Worm (Caenorhabditis elegans) whole organism, L1 larva: ENCODE measurements around the gene srz-71.

Experiments
- C34B4.2 ChIP-seq: sonication (generic microtip); optimal IDR thresholded peaks from 2 replicates; lab custom pipeline; 2017; ENCODE audit warnings: mild to moderate bottlenecking, missing genetic modification characterization, missing compliant biosample characterization
- blmp-1 ChIP-seq: fragments of 150-350 bp; optimal IDR thresholded peaks from 2 replicates; lab custom pipeline; 2014; ENCODE audit warnings: missing biosample characterization, missing genetic modification characterization
- fos-1 ChIP-seq: fragments of 150-350 bp; optimal IDR thresholded peaks from 2 replicates; lab custom pipeline; 2014; ENCODE audit warnings: missing biosample characterization, missing genetic modification characterization
- nhr-12 ChIP-seq: sonication (generic microtip); optimal IDR thresholded peaks from 2 replicates; lab custom pipeline; 2017; ENCODE audit warnings: missing biosample characterization, missing genetic modification characterization
- nhr-237 ChIP-seq: fragments of 150-350 bp; optimal IDR thresholded peaks from 2 replicates; lab custom pipeline; 2014; ENCODE audit warnings: missing biosample characterization, missing genetic modification characterization
- nhr-71 ChIP-seq: sonication (generic microtip); optimal IDR thresholded peaks from 2 replicates; lab custom pipeline; 2016; ENCODE audit warnings: mild to moderate bottlenecking, missing genetic modification characterization, moderate library complexity, missing compliant biosample characterization
- nhr-76 ChIP-seq: sonication (generic microtip); optimal IDR thresholded peaks from 2 replicates; lab custom pipeline; 2017; ENCODE audit warnings: missing biosample characterization, missing genetic modification characterization
- unc-62 ChIP-seq: fragments of 150-350 bp; optimal IDR thresholded peaks from 2 replicates; lab custom pipeline; 2014; ENCODE audit warnings: missing biosample characterization, missing genetic modification reagents, missing genetic modification characterization

- TF ChIP-seq blmp-1 = no peak
- no peak for TF ChIP-seq nhr-71
- no peak for TF ChIP-seq fos-1 (tag; lab: Kevin White, UChicago)
- no peak for TF ChIP-seq nhr-237 (tag; lab: Kevin White, UChicago)
- no peak for TF ChIP-seq unc-62 (GFP tag; lab: Kevin White, UChicago)
- TF ChIP-seq C34B4.2 (tag; lab: Kevin White, UChicago) = no peak
- TF ChIP-seq nhr-76 (tag; lab: Kevin White, UChicago) = no peak
- no peak for TF ChIP-seq nhr-12 (tag; lab: Kevin White, UChicago)
Observed at ce11 chrIV:16336721-16337120, 4.0 kb downstream of the srz-71 start, which contains the start of gene C35D6.13.
